Fruit fly (Drosophila melanogaster): ENCODE data around the gene B52.

The B52 gene

dm6 chr3R:13686371-13687211, 25.5 kb downstream of the B52 start, which contains the start of gene omd (continued):
- TF ChIP-seq Optix (GFP tag; IDR thresholded peaks at IDR 0.05) = peak; percentile 76
- TF ChIP-seq Taf1 (GFP tag; IDR thresholded peaks at IDR 0.05) = peak; percentile 54
- TF ChIP-seq CG11695 (GFP tag; IDR thresholded peaks at IDR 0.05) = peak; percentile 37; the same call in 1 of the 3 replicates
- peak; percentile 2 for TF ChIP-seq CG10267 (tag; optimal IDR thresholded peaks at IDR 0.05)
- TF ChIP-seq CG10565 (GFP tag; optimal IDR thresholded peaks at IDR 0.05) = no peak
- peak; percentile 49 for TF ChIP-seq Xbp1 (GFP tag; optimal IDR thresholded peaks at IDR 0.05)
- peak; percentile 26; the same call in 1 of the 3 replicates for TF ChIP-seq CG14050 (GFP tag; IDR thresholded peaks at IDR 0.05)
- peak; percentile 18 for TF ChIP-seq CG12104 (GFP tag; optimal IDR thresholded peaks at IDR 0.05)
- no peak for TF ChIP-seq gcm (GFP tag; optimal IDR thresholded peaks at IDR 0.05)
- peak; percentile 11 for TF ChIP-seq pzg (GFP tag; optimal IDR thresholded peaks at IDR 0.05)
- no peak for TF ChIP-seq slp2 (GFP tag; optimal IDR thresholded peaks at IDR 0.05)
- TF ChIP-seq CG7987 (GFP tag; optimal IDR thresholded peaks at IDR 0.05) = peak; percentile 84
- 0 out of 3 replicates have a peak, but pooled peaks have one; percentile 12 for TF ChIP-seq ase (GFP tag; IDR thresholded peaks at IDR 0.05)
- TF ChIP-seq CG12659 (GFP tag; optimal IDR thresholded peaks at IDR 0.05) = no peak
- TF ChIP-seq CG16815 (GFP tag; optimal IDR thresholded peaks at IDR 0.05) = no peak
- TF ChIP-seq NfI (GFP tag; optimal IDR thresholded peaks at IDR 0.05) = no peak
- peak; percentile 25 for TF ChIP-seq repo (GFP tag; optimal IDR thresholded peaks at IDR 0.05)
- TF ChIP-seq CG8765 (GFP tag; IDR thresholded peaks at IDR 0.05) = no peak
- no peak for TF ChIP-seq ind (GFP tag; optimal IDR thresholded peaks at IDR 0.05)
- no peak for TF ChIP-seq sc (optimal IDR thresholded peaks at IDR 0.05)
- TF ChIP-seq sc (GFP tag; optimal IDR thresholded peaks at IDR 0.05) = peak; percentile 43
- peak; percentile 68 for TF ChIP-seq CG1024 (GFP tag; IDR thresholded peaks at IDR 0.05)
- peak; percentile 16 for TF ChIP-seq CG8388 (GFP tag; optimal IDR thresholded peaks at IDR 0.05)
- peak; percentile 22 for TF ChIP-seq Dad (GFP tag; optimal IDR thresholded peaks at IDR 0.05)
- TF ChIP-seq dysf (GFP tag; IDR thresholded peaks at IDR 0.05) = peak; percentile 60; the same call in 2 of the 3 replicates
- peak; percentile 81 for TF ChIP-seq grn (GFP tag; optimal IDR thresholded peaks at IDR 0.05)
- no peak for TF ChIP-seq Scr (GFP tag; IDR thresholded peaks at IDR 0.05; ENCODE audit: partially characterized antibody)
- TF ChIP-seq chif (GFP tag; optimal IDR thresholded peaks at IDR 0.05) = peak; percentile 38 to 40
- TF ChIP-seq Gug (GFP tag; IDR thresholded peaks at IDR 0.05) = peak; percentile 33; the same call in 2 of the 4 replicates
- TF ChIP-seq jumu (GFP tag; optimal IDR thresholded peaks at IDR 0.05) = peak; percentile 27
- no peak for TF ChIP-seq stc (GFP tag; IDR thresholded peaks at IDR 0.05)
- TF ChIP-seq grau (tag; optimal IDR thresholded peaks at IDR 0.05) = no peak
- TF ChIP-seq Dp (GFP tag; optimal IDR thresholded peaks at IDR 0.05) = peak; percentile 9
- TF ChIP-seq CG30403 (GFP tag; optimal IDR thresholded peaks at IDR 0.05) = peak; percentile 9
- TF ChIP-seq CG32767 (GFP tag; IDR thresholded peaks at IDR 0.05) = peak; percentile 47; the same call in 1 of the 2 replicates
- no peak for TF ChIP-seq NC2α (GFP tag; optimal IDR thresholded peaks at IDR 0.05)
- no peak for TF ChIP-seq nom (GFP tag; optimal IDR thresholded peaks at IDR 0.05)
- peak; percentile 89 for TF ChIP-seq ATbp (GFP tag; optimal IDR thresholded peaks at IDR 0.05)
- no peak for TF ChIP-seq so (GFP tag; IDR thresholded peaks at IDR 0.05)
- no peak for TF ChIP-seq bigmax (GFP tag; optimal IDR thresholded peaks at IDR 0.05)
- no peak for TF ChIP-seq gro (GFP tag; optimal IDR thresholded peaks at IDR 0.05)
- TF ChIP-seq CG2116 (GFP tag; optimal IDR thresholded peaks at IDR 0.05) = peak; percentile 40
- TF ChIP-seq slbo (GFP tag; IDR thresholded peaks at IDR 0.05) = peak; percentile 56
- TF ChIP-seq sqz (GFP tag; optimal IDR thresholded peaks at IDR 0.05) = no peak
- no peak for TF ChIP-seq Lim3 (GFP tag; IDR thresholded peaks at IDR 0.05)
- no peak for TF ChIP-seq jigr1 (GFP tag; IDR thresholded peaks at IDR 0.05)
- no peak for TF ChIP-seq Sin3A (optimal IDR thresholded peaks at IDR 0.05)
- TF ChIP-seq ssp (GFP tag; IDR thresholded peaks at IDR 0.05) = peak; percentile 18; the same call in 1 of the 2 replicates
- TF ChIP-seq CG30020 (tag; optimal IDR thresholded peaks at IDR 0.05) = no peak
- TF ChIP-seq CkIIα-i1 (GFP tag; IDR thresholded peaks at IDR 0.05) = no peak
